Worm (Caenorhabditis elegans) whole organism, late embryonic: ENCODE results near the gene otpl-1.

ENCODE experiments used
- ceh-9 ChIP-seq: sonication (generic microtip); optimal IDR thresholded peaks from 2 replicates; lab custom pipeline; 2016; ENCODE audit warnings: mild to moderate bottlenecking, missing genetic modification characterization, inconsistent platforms, missing compliant biosample characterization
- che-1 ChIP-seq: sonication (generic microtip); optimal IDR thresholded peaks from 2 replicates; lab custom pipeline; 2016; ENCODE audit warnings: mild to moderate bottlenecking, missing genetic modification characterization, missing compliant biosample characterization
- elt-2 ChIP-seq: sonication (generic microtip); optimal IDR thresholded peaks from 2 replicates; lab custom pipeline; 2016; ENCODE audit warnings: missing genetic modification reagents, missing genetic modification characterization, missing compliant biosample characterization
- lin-11 ChIP-seq: fragments of 200-800 bp; sonication (Bioruptor generic); optimal IDR thresholded peaks from 2 replicates; lab custom pipeline; 2018; ENCODE audit warnings: mild to moderate bottlenecking, missing genetic modification characterization, missing compliant biosample characterization
- madf-2 ChIP-seq: sonication (generic microtip); optimal IDR thresholded peaks from 2 replicates; lab custom pipeline; 2017; ENCODE audit warnings: missing genetic modification characterization, missing compliant biosample characterization
- pha-4 ChIP-seq: fragments of 150-350 bp; optimal IDR thresholded peaks from 2 replicates; lab custom pipeline; 2018; ENCODE audit warnings: missing biosample characterization, missing genetic modification reagents, missing genetic modification characterization
- rnt-1 ChIP-seq: sonication (generic microtip); optimal IDR thresholded peaks from 2 replicates; lab custom pipeline; 2016; ENCODE audit warnings: missing genetic modification characterization, missing compliant biosample characterization
- sdc-2 ChIP-seq: sonication (generic microtip); optimal IDR thresholded peaks from 2 replicates; lab custom pipeline; 2016; ENCODE audit warnings: missing genotype, missing genetic modification characterization, missing compliant biosample characterization
- unc-55 ChIP-seq: sonication (generic microtip); optimal IDR thresholded peaks from 2 replicates; lab custom pipeline; 2017; ENCODE audit warnings: missing biosample characterization, missing genetic modification reagents, missing genetic modification characterization

DNA sequence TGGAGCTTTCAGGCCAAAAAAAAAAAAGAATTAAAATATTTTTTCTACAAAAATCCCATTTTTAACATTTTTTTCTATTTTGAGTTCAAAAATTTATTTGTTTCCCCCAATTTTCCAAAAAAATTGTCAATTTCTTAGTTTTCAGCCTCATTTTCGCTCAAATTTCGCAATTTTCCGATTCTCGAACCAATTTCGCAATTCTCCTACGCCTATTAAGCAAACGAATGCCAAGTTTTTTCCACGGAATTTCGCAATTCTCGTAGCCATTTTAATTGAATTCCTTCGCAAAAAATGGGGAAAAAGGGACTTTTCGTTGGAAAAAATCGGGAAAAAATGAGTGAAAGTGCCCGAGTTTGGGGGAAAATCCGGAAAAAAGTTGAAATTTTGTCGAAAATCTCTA is 48.4 kb upstream of the otpl-1 start:
- TF ChIP-seq unc-55 (GFP tag; lab: Kevin White, UChicago) (no peak), sdc-2 (tag; lab: Kevin White, UChicago) (no peak), elt-2 (no peak), pha-4 (tag; lab: Kevin White, UChicago) (no peak), ceh-9 (tag; lab: Kevin White, UChicago) (no peak), lin-11 (tag; lab: Kevin White, UChicago) (no peak), madf-2 (tag; lab: Kevin White, UChicago) (no peak), rnt-1 (tag; lab: Kevin White, UChicago) (no peak), che-1 (no peak)
